Worm (Caenorhabditis elegans) whole organism, L3 larva: ENCODE results near the gene ptr-1.

Source experiments
- pha-4 ChIP-seq: fragments of 150-350 bp; optimal IDR thresholded peaks from 2 replicates; lab custom pipeline; 2014; ENCODE audit warnings: missing biosample characterization, missing genetic modification reagents, missing genetic modification characterization
- zag-1 ChIP-seq: fragments of 150-350 bp; optimal IDR thresholded peaks from 2 replicates; lab custom pipeline; 2014; ENCODE audit warnings: missing biosample characterization, missing genetic modification characterization

DNA sequence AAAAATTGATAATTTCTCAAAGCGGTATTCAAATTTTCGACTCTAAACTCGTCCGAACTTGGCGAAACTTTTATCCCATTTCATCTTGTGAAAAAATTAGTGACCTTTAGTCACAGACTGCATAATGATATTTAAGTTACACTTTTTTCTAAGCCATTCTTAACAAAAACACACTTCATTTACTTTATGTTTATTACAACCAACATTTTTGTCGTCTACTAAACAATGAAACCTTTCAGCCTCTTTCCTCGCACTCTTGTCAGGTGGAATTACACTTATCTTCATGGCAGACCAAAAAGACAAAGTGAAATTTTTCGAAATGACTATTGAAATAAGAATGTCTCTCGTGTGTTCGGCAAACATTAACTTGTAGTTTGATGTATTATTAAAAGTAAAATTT lies 17.6 kb downstream of the ptr-1 start:
- no peak for TF ChIP-seq pha-4 (tag; lab: Kevin White, UChicago)
- TF ChIP-seq zag-1 (tag; lab: Kevin White, UChicago), result no peak
